Worm (Caenorhabditis elegans) whole organism, late embryonic: Measurements from ENCODE around the gene Y59H11AM.1.

Experiments used
- C08G9.2 ChIP-seq: sonication (generic microtip); optimal IDR thresholded peaks from 2 replicates; lab custom pipeline; 2016; ENCODE audit warnings: mild to moderate bottlenecking, missing genetic modification characterization, moderate library complexity, missing compliant biosample characterization
- C38D4.7 ChIP-seq: fragments of 200-800 bp; sonication (Bioruptor generic); optimal IDR thresholded peaks from 2 replicates; lab custom pipeline; 2018; ENCODE audit warnings: mild to moderate bottlenecking, missing genetic modification characterization, moderate library complexity, missing compliant biosample characterization
- F13H6.1 ChIP-seq: sonication (generic microtip); optimal IDR thresholded peaks from 2 replicates; lab custom pipeline; 2016; ENCODE audit warnings: missing genetic modification characterization, missing compliant biosample characterization
- Y22D7AL.16 ChIP-seq: sonication (generic microtip); optimal IDR thresholded peaks from 2 replicates; lab custom pipeline; 2016; ENCODE audit warnings: missing genetic modification characterization, missing compliant biosample characterization
- ama-1 ChIP-seq: fragments of 150-350 bp; optimal IDR thresholded peaks from 2 replicates; lab custom pipeline; 2014
- ceh-14 ChIP-seq: sonication (generic microtip); optimal IDR thresholded peaks from 2 replicates; lab custom pipeline; 2016; ENCODE audit warnings: missing genotype, missing genetic modification characterization, missing compliant biosample characterization
- ceh-18 ChIP-seq: sonication (generic microtip); optimal IDR thresholded peaks from 2 replicates; lab custom pipeline; 2016; ENCODE audit warnings: missing genetic modification characterization, missing compliant biosample characterization
- ceh-19 ChIP-seq: fragments of 200-800 bp; sonication (Bioruptor generic); optimal IDR thresholded peaks from 2 replicates; lab custom pipeline; 2018; ENCODE audit warnings: mild to moderate bottlenecking, missing genetic modification characterization, missing compliant biosample characterization
- ceh-22 ChIP-seq: sonication (generic microtip); optimal IDR thresholded peaks from 2 replicates; lab custom pipeline; 2017; ENCODE audit warnings: missing biosample characterization, missing genetic modification characterization
- ceh-31 ChIP-seq: sonication (generic microtip); optimal IDR thresholded peaks from 2 replicates; lab custom pipeline; 2016; ENCODE audit warnings: missing genetic modification characterization, missing compliant biosample characterization
- ceh-34 ChIP-seq: sonication (generic microtip); optimal IDR thresholded peaks from 2 replicates; lab custom pipeline; 2016; ENCODE audit warnings: mild to moderate bottlenecking, missing genetic modification characterization, missing compliant biosample characterization
- ceh-45 ChIP-seq: fragments of 200-800 bp; sonication (Bioruptor generic); IDR thresholded peaks from 2 replicates; pipeline ENCODE4 v1.3.6; 2022; ENCODE audit warnings: missing genetic modification reagents, missing genetic modification characterization, missing compliant biosample characterization
- ceh-48 ChIP-seq: sonication (generic microtip); optimal IDR thresholded peaks from 2 replicates; lab custom pipeline; 2016; ENCODE audit warnings: missing genetic modification characterization, inconsistent platforms, missing compliant biosample characterization
- ceh-9 ChIP-seq: sonication (generic microtip); optimal IDR thresholded peaks from 2 replicates; lab custom pipeline; 2016; ENCODE audit warnings: mild to moderate bottlenecking, missing genetic modification characterization, inconsistent platforms, missing compliant biosample characterization
- dve-1 ChIP-seq: sonication (generic microtip); optimal IDR thresholded peaks from 2 replicates; lab custom pipeline; 2017; ENCODE audit warnings: antibody characterized with exemption, mild to moderate bottlenecking, missing genetic modification characterization, missing compliant biosample characterization
- elt-2 ChIP-seq: sonication (generic microtip); optimal IDR thresholded peaks from 2 replicates; lab custom pipeline; 2016; ENCODE audit warnings: missing genetic modification reagents, missing genetic modification characterization, missing compliant biosample characterization
- elt-4 ChIP-seq: sonication (generic microtip); optimal IDR thresholded peaks from 2 replicates; lab custom pipeline; 2016; ENCODE audit warnings: missing genetic modification characterization, missing compliant biosample characterization
- ets-4 ChIP-seq: sonication (generic microtip); optimal IDR thresholded peaks from 2 replicates; lab custom pipeline; 2016; ENCODE audit warnings: missing genetic modification characterization, missing compliant biosample characterization
- eyg-1 ChIP-seq: sonication (generic microtip); optimal IDR thresholded peaks from 2 replicates; lab custom pipeline; 2016; ENCODE audit warnings: missing genotype, missing genetic modification characterization, missing compliant biosample characterization
- fax-1 ChIP-seq: sonication (generic microtip); optimal IDR thresholded peaks from 2 replicates; lab custom pipeline; 2016; ENCODE audit warnings: missing genotype, missing genetic modification characterization, missing compliant biosample characterization
- fkh-6 ChIP-seq: sonication (generic microtip); optimal IDR thresholded peaks from 2 replicates; lab custom pipeline; 2016; ENCODE audit warnings: missing genetic modification characterization, missing compliant biosample characterization
- hlh-8 ChIP-seq: sonication (generic microtip); optimal IDR thresholded peaks from 2 replicates; lab custom pipeline; 2016; ENCODE audit warnings: missing genotype, missing genetic modification characterization, missing compliant biosample characterization
- lin-11 ChIP-seq: fragments of 200-800 bp; sonication (Bioruptor generic); optimal IDR thresholded peaks from 2 replicates; lab custom pipeline; 2018; ENCODE audit warnings: mild to moderate bottlenecking, missing genetic modification characterization, missing compliant biosample characterization
- mec-3 ChIP-seq: sonication (generic microtip); optimal IDR thresholded peaks from 2 replicates; lab custom pipeline; 2016; ENCODE audit warnings: borderline replicate concordance, missing genetic modification characterization, missing compliant biosample characterization
- nfya-1 ChIP-seq: sonication (generic microtip); optimal IDR thresholded peaks from 2 replicates; lab custom pipeline; 2017; ENCODE audit warnings: missing genetic modification characterization, mild to moderate bottlenecking, missing compliant biosample characterization, antibody characterized with exemption, moderate library complexity
- nhr-11 ChIP-seq: fragments of 150-350 bp; optimal IDR thresholded peaks from 2 replicates; lab custom pipeline; 2014; ENCODE audit warnings: missing biosample characterization, missing genetic modification characterization
- nhr-232 ChIP-seq: sonication (generic microtip); optimal IDR thresholded peaks from 2 replicates; lab custom pipeline; 2016; ENCODE audit warnings: missing genetic modification characterization, missing compliant biosample characterization
- odd-2 ChIP-seq: sonication (generic microtip); optimal IDR thresholded peaks from 2 replicates; lab custom pipeline; 2017; ENCODE audit warnings: antibody characterized with exemption, mild to moderate bottlenecking, missing genetic modification characterization, missing compliant biosample characterization
- pag-3 ChIP-seq: sonication (generic microtip); optimal IDR thresholded peaks from 2 replicates; lab custom pipeline; 2016; ENCODE audit warnings: missing compliant biosample characterization, missing genetic modification characterization, borderline replicate concordance
- pha-2 ChIP-seq: sonication (generic microtip); optimal IDR thresholded peaks from 2 replicates; lab custom pipeline; 2017; ENCODE audit warnings: mild to moderate bottlenecking, missing genetic modification characterization, missing compliant biosample characterization
- pqm-1 ChIP-seq: sonication (generic microtip); optimal IDR thresholded peaks from 2 replicates; lab custom pipeline; 2016; ENCODE audit warnings: missing genetic modification characterization, missing compliant biosample characterization
- pros-1 ChIP-seq: fragments of 150-350 bp; optimal IDR thresholded peaks from 2 replicates; lab custom pipeline; 2014; ENCODE audit warnings: missing biosample characterization, missing genetic modification reagents, missing genetic modification characterization
- sdc-2 ChIP-seq: sonication (generic microtip); optimal IDR thresholded peaks from 2 replicates; lab custom pipeline; 2016; ENCODE audit warnings: missing genotype, missing genetic modification characterization, missing compliant biosample characterization
- sox-2 ChIP-seq: fragments of 200-800 bp; sonication (Bioruptor generic); IDR thresholded peaks from 2 replicates; pipeline ENCODE4 v1.3.6; 2022; ENCODE audit warnings: missing genetic modification reagents, missing genetic modification characterization, missing compliant biosample characterization
- tbx-2 ChIP-seq: sonication (generic microtip); optimal IDR thresholded peaks from 2 replicates; lab custom pipeline; 2016; ENCODE audit warnings: missing genetic modification characterization, missing compliant biosample characterization
- tbx-7 ChIP-seq: sonication (generic microtip); optimal IDR thresholded peaks from 2 replicates; lab custom pipeline; 2016; ENCODE audit warnings: missing genotype, missing genetic modification characterization, missing compliant biosample characterization
- unc-3 ChIP-seq, 2 experiments: fragments of 200-800 bp in 1 of 2; sonication (Bioruptor generic) in 1 of 2; sonication (generic microtip) in 1 of 2; conservative IDR thresholded peaks in 1 of 2; optimal IDR thresholded peaks in 1 of 2; 2 replicates each; pipeline versions ENCODE4 v1.3.6 to Lab custom; 2016 to 2022; ENCODE audit warnings: missing compliant biosample characterization in 2 of 2, missing genetic modification characterization in 2 of 2, missing genetic modification reagents in 1 of 2
- unc-55 ChIP-seq: sonication (generic microtip); optimal IDR thresholded peaks from 2 replicates; lab custom pipeline; 2017; ENCODE audit warnings: missing biosample characterization, missing genetic modification reagents, missing genetic modification characterization

Y59H11AM.1 gene

ce11 chrIV:8585076-8586033, 14.1 kb downstream of the Y59H11AM.1 start, which contains the start of gene catp-7:
TSS of gene catp-7 (plus strand) at chrIV:8585983.
- TF ChIP-seq ama-1, result no peak
- no peak for TF ChIP-seq sox-2 (GFP tag; lab: Robert Waterston, UW)
- TF ChIP-seq pqm-1, result peak; percentile 18
- TF ChIP-seq tbx-7 (tag; lab: Kevin White, UChicago), result no peak
- TF ChIP-seq pha-2 (tag; lab: Kevin White, UChicago), result no peak
- peak; percentile 22 for TF ChIP-seq elt-2 (tag; lab: Kevin White, UChicago)
- no peak for TF ChIP-seq Y22D7AL.16 (tag; lab: Kevin White, UChicago)

ce11 chrIV:8587057-8587456, 15.8 kb downstream of the Y59H11AM.1 start:
- TF ChIP-seq ceh-31 (tag; lab: Kevin White, UChicago) (peak; percentile 5), C38D4.7 (GFP tag; lab: Kevin White, UChicago) (no peak), unc-55 (peak; percentile 80), lin-11 (no peak), tbx-2 (tag; lab: Kevin White, UChicago) (peak; percentile 3), ceh-18 (tag; lab: Kevin White, UChicago) (no peak), ceh-48 (tag; lab: Kevin White, UChicago) (no peak), fkh-6 (tag; lab: Kevin White, UChicago) (no peak), sdc-2 (tag; lab: Kevin White, UChicago) (no peak), ama-1 (no peak), F13H6.1 (peak; percentile 17), nfya-1 (tag; lab: Kevin White, UChicago) (peak; percentile 29), Y22D7AL.16 (tag; lab: Kevin White, UChicago) (no peak), ceh-19 (no peak), ceh-14 (tag; lab: Kevin White, UChicago) (peak; percentile 35), mec-3 (no peak)

- no peak for TF ChIP-seq C38D4.7 (GFP tag; lab: Kevin White, UChicago)
- TF ChIP-seq ceh-22 (tag; lab: Kevin White, UChicago), result no peak
- TF ChIP-seq ets-4 (tag; lab: Kevin White, UChicago), result no peak
- no peak for TF ChIP-seq fkh-6 (tag; lab: Kevin White, UChicago)
- no peak for TF ChIP-seq ceh-45 (GFP tag; lab: Robert Waterston, UW)
- no peak for TF ChIP-seq unc-55
- TF ChIP-seq ceh-34 (tag; lab: Kevin White, UChicago), result no peak
- no peak for TF ChIP-seq pqm-1
- TF ChIP-seq fax-1 (tag; lab: Kevin White, UChicago), result no peak
- TF ChIP-seq pag-3 (tag; lab: Kevin White, UChicago), result no peak
Measured at ce11 chrIV:8587605-8588004, 16.4 kb downstream of the Y59H11AM.1 start.

- TF ChIP-seq odd-2 (tag; lab: Kevin White, UChicago) (no peak), elt-4 (tag; lab: Kevin White, UChicago) (no peak)
Measured at ce11 chrIV:8595317-8595716, 24.1 kb downstream of the Y59H11AM.1 start, which contains the start of gene Y59H11AR.3. TSS of gene Y59H11AR.3 (minus strand) at chrIV:8595417.

ce11 chrIV:8595767-8596166, 24.5 kb downstream of the Y59H11AM.1 start, which contains the start of gene clec-181:
TSS of gene clec-181 (plus strand) at chrIV:8596067.
- TF ChIP-seq ceh-48 (tag; lab: Kevin White, UChicago) (no peak), mec-3 (no peak), hlh-8 (tag; lab: Kevin White, UChicago) (no peak), C08G9.2 (tag; lab: Kevin White, UChicago) (no peak), ceh-45 (GFP tag; lab: Robert Waterston, UW) (no peak), sdc-2 (tag; lab: Kevin White, UChicago) (no peak), dve-1 (tag; lab: Kevin White, UChicago) (no peak), tbx-2 (tag; lab: Kevin White, UChicago) (no peak), C38D4.7 (GFP tag; lab: Kevin White, UChicago) (no peak), pros-1 (tag; lab: Kevin White, UChicago) (no peak), unc-3 (GFP tag; conservative IDR thresholded peaks at IDR 0.05; lab: Robert Waterston, UW) (no peak), unc-3 (tag; optimal IDR thresholded peaks at IDR 0.05; lab: Kevin White, UChicago) (no peak), nhr-232 (tag; lab: Kevin White, UChicago) (no peak), nhr-11 (tag; lab: Kevin White, UChicago) (no peak), eyg-1 (tag; lab: Kevin White, UChicago) (no peak), fkh-6 (tag; lab: Kevin White, UChicago) (no peak), elt-2 (tag; lab: Kevin White, UChicago) (no peak), ceh-19 (no peak), pqm-1 (no peak), ceh-9 (tag; lab: Kevin White, UChicago) (no peak)
